Fruit fly (Drosophila melanogaster) whole organism, embryonic: ENCODE measurements around the gene CG33702.

Experiments used
- CG3065 ChIP-seq: fragments of 200-800 bp; sonication (Bioruptor generic); optimal IDR thresholded peaks from 2 replicates; lab custom pipeline; 2016; ENCODE audit warnings: missing biosample characterization, missing genetic modification characterization
- CG6689 ChIP-seq: fragments of 200-800 bp; sonication (Bioruptor generic); IDR thresholded peaks from 2 replicates; pipeline ENCODE4 v1.3.6; 2022; ENCODE audit warnings: missing biosample characterization, missing genetic modification characterization
- HLH4C ChIP-seq: fragments of 200-800 bp; sonication (Bioruptor generic); IDR thresholded peaks from 3 replicates; pipeline ENCODE4 v1.3.6; 2022; ENCODE audit warnings: missing biosample characterization, missing genetic modification characterization; ENCODE audit not compliant: partially characterized antibody
- Hsf ChIP-seq: fragments of 200-800 bp; sonication (Bioruptor generic); optimal IDR thresholded peaks from 3 replicates; lab custom pipeline; 2016; ENCODE audit warnings: missing biosample characterization, missing genetic modification characterization
- TFAM ChIP-seq: fragments of 200-800 bp; sonication (Bioruptor generic); optimal IDR thresholded peaks from 2 replicates; lab custom pipeline; 2017; ENCODE audit warnings: missing biosample characterization, missing genetic modification characterization, inconsistent platforms
- pfk ChIP-seq: fragments of 200-800 bp; sonication (Bioruptor generic); optimal IDR thresholded peaks from 2 replicates; lab custom pipeline; 2018; ENCODE audit warnings: missing biosample characterization, mild to moderate bottlenecking, missing genetic modification characterization, moderate library complexity
- sens-2 ChIP-seq: fragments of 200-800 bp; sonication (Bioruptor generic); IDR thresholded peaks from 2 replicates; pipeline ENCODE4 v1.3.6; 2022; ENCODE audit warnings: missing biosample characterization, missing genetic modification characterization
- z ChIP-seq: fragments of 200-800 bp; sonication (Bioruptor generic); IDR thresholded peaks from 3 replicates; pipeline ENCODE4 v1.3.6; 2022; ENCODE audit warnings: missing biosample characterization, missing genetic modification characterization

dm6 chr3L:9487586-9487985 is 25.6 kb downstream of the CG33702 start, which contains the start of gene pall:
- no peak for TF ChIP-seq sens-2 (GFP tag; lab: Robert Waterston, UW)
- TF ChIP-seq TFAM (GFP tag; lab: Kevin White, UChicago) = no peak
- TF ChIP-seq HLH4C (GFP tag; lab: Robert Waterston, UW) = no peak
- no peak for TF ChIP-seq pfk
- TF ChIP-seq CG6689 (GFP tag; lab: Robert Waterston, UW) = no peak
- no peak for TF ChIP-seq z (GFP tag; lab: Robert Waterston, UW)
- no peak for TF ChIP-seq CG3065 (GFP tag; lab: Kevin White, UChicago)
- no peak for TF ChIP-seq Hsf (GFP tag; lab: Kevin White, UChicago)
